Fruit fly (Drosophila melanogaster) whole organism, prepupa: ENCODE measurements around the gene pck.

Source experiments
- Blimp-1 ChIP-seq: fragments of 200-800 bp; sonication (Bioruptor generic); optimal IDR thresholded peaks from 3 replicates; lab custom pipeline; 2017; ENCODE audit warnings: missing biosample characterization, missing genetic modification characterization, mild to moderate bottlenecking, moderate library complexity, missing genetic modification reagents
- CG10631 ChIP-seq: fragments of 200-800 bp; sonication (Bioruptor generic); optimal IDR thresholded peaks from 2 replicates; lab custom pipeline; 2016; ENCODE audit warnings: missing biosample characterization, missing genetic modification characterization
- CG11294 ChIP-seq: fragments of 200-800 bp; sonication (Bioruptor generic); IDR thresholded peaks from 2 replicates; pipeline ENCODE4 v1.3.6; 2022; ENCODE audit warnings: missing biosample characterization, missing genetic modification characterization
- CG15336 ChIP-seq: fragments of 200-800 bp; sonication (Bioruptor generic); IDR thresholded peaks from 2 replicates; pipeline ENCODE4 v1.3.6; 2022; ENCODE audit warnings: missing biosample characterization, missing genetic modification characterization
- CG1621 ChIP-seq: fragments of 200-800 bp; sonication (Bioruptor generic); optimal IDR thresholded peaks from 3 replicates; lab custom pipeline; 2018; ENCODE audit warnings: missing biosample characterization, mild to moderate bottlenecking, missing genetic modification characterization
- CG16779 ChIP-seq: fragments of 200-800 bp; sonication (Bioruptor generic); optimal IDR thresholded peaks from 3 replicates; lab custom pipeline; 2017; ENCODE audit warnings: missing biosample characterization, mild to moderate bottlenecking, missing genetic modification characterization
- CG32006 ChIP-seq: fragments of 200-800 bp; sonication (Bioruptor generic); optimal IDR thresholded peaks from 3 replicates; lab custom pipeline; 2017; ENCODE audit warnings: missing biosample characterization, mild to moderate bottlenecking, missing genetic modification characterization
- CG34406 ChIP-seq: fragments of 200-800 bp; sonication (Bioruptor generic); optimal IDR thresholded peaks from 3 replicates; lab custom pipeline; 2016; ENCODE audit warnings: missing biosample characterization, missing genetic modification characterization
- CG3919 ChIP-seq: fragments of 200-800 bp; sonication (Bioruptor generic); optimal IDR thresholded peaks from 3 replicates; lab custom pipeline; 2016; ENCODE audit warnings: missing biosample characterization, missing genetic modification characterization
- CG4318 ChIP-seq: fragments of 200-800 bp; sonication (Bioruptor generic); optimal IDR thresholded peaks from 3 replicates; lab custom pipeline; 2017; ENCODE audit warnings: missing biosample characterization, mild to moderate bottlenecking, missing genetic modification characterization
- CG6163 ChIP-seq: fragments of 200-800 bp; sonication (Bioruptor generic); IDR thresholded peaks from 3 replicates; pipeline ENCODE4 v1.3.6; 2022; ENCODE audit warnings: missing biosample characterization, missing genetic modification characterization
- CG6792 ChIP-seq: fragments of 200-800 bp; sonication (Bioruptor generic); optimal IDR thresholded peaks from 3 replicates; lab custom pipeline; 2016; ENCODE audit warnings: missing biosample characterization, missing genetic modification characterization
- CG6808 ChIP-seq: fragments of 200-800 bp; sonication (Bioruptor generic); optimal IDR thresholded peaks from 3 replicates; lab custom pipeline; 2017; ENCODE audit warnings: missing biosample characterization, missing genetic modification characterization, mild to moderate bottlenecking, moderate library complexity, missing genetic modification reagents
- CG7368 ChIP-seq: fragments of 200-800 bp; sonication (Bioruptor generic); optimal IDR thresholded peaks from 3 replicates; lab custom pipeline; 2016; ENCODE audit warnings: missing biosample characterization, missing genetic modification characterization
- CG8632 ChIP-seq: fragments of 200-800 bp; sonication (Bioruptor generic); optimal IDR thresholded peaks from 3 replicates; lab custom pipeline; 2016; ENCODE audit warnings: missing biosample characterization, missing genetic modification characterization
- Eip78C ChIP-seq: fragments of 200-800 bp; sonication (Bioruptor generic); peaks from one replicate; lab custom pipeline; 2016; ENCODE audit warnings: missing biosample characterization, missing genetic modification characterization
- Eip93F ChIP-seq: fragments of 200-800 bp; sonication (Bioruptor generic); optimal IDR thresholded peaks from 2 replicates; lab custom pipeline; 2016; ENCODE audit warnings: missing biosample characterization, mild to moderate bottlenecking, missing genetic modification characterization
- Ets21C ChIP-seq: fragments of 200-800 bp; sonication (Bioruptor generic); optimal IDR thresholded peaks from 3 replicates; lab custom pipeline; 2016; ENCODE audit warnings: missing biosample characterization, missing genetic modification characterization
- Ets96B ChIP-seq: fragments of 200-800 bp; optimal IDR thresholded peaks from 2 replicates; lab custom pipeline; 2019; ENCODE audit warnings: missing biosample characterization, mild to moderate bottlenecking, missing genetic modification characterization, moderate library complexity
- Gug ChIP-seq: fragments of 200-800 bp; sonication (Bioruptor generic); IDR thresholded peaks from 2 replicates; pipeline ENCODE4 v1.3.6; 2022; ENCODE audit warnings: missing biosample characterization, missing genetic modification characterization
- Hr39 ChIP-seq: fragments of 200-800 bp; sonication (Bioruptor generic); optimal IDR thresholded peaks from 2 replicates; lab custom pipeline; 2016; ENCODE audit warnings: missing biosample characterization, missing genetic modification characterization
- Hr4 ChIP-seq: fragments of 200-800 bp; sonication (Bioruptor generic); optimal IDR thresholded peaks from 3 replicates; lab custom pipeline; 2016; ENCODE audit warnings: missing biosample characterization, missing genetic modification characterization
- Met ChIP-seq: fragments of 200-800 bp; sonication (Bioruptor generic); optimal IDR thresholded peaks from 3 replicates; lab custom pipeline; 2016; ENCODE audit warnings: missing biosample characterization, missing genetic modification characterization
- OdsH ChIP-seq: fragments of 200-800 bp; sonication (Bioruptor generic); optimal IDR thresholded peaks from 3 replicates; lab custom pipeline; 2016; ENCODE audit warnings: missing biosample characterization, missing genetic modification characterization
- Smox ChIP-seq: fragments of 200-800 bp; sonication (Bioruptor generic); optimal IDR thresholded peaks from 3 replicates; lab custom pipeline; 2016; ENCODE audit warnings: missing biosample characterization, missing genetic modification characterization
- Sox102F ChIP-seq: fragments of 200-800 bp; sonication (Bioruptor generic); optimal IDR thresholded peaks from 2 replicates; lab custom pipeline; 2016; ENCODE audit warnings: missing biosample characterization, mild to moderate bottlenecking, missing genetic modification characterization
- Sox14 ChIP-seq: fragments of 200-800 bp; sonication (Bioruptor generic); optimal IDR thresholded peaks from 3 replicates; lab custom pipeline; 2016; ENCODE audit warnings: missing biosample characterization, missing genetic modification characterization
- Sox15 ChIP-seq: fragments of 200-800 bp; sonication (Bioruptor generic); optimal IDR thresholded peaks from 3 replicates; lab custom pipeline; 2016; ENCODE audit warnings: missing biosample characterization, missing genetic modification characterization
- achi ChIP-seq: fragments of 200-800 bp; sonication (Bioruptor generic); optimal IDR thresholded peaks from 3 replicates; lab custom pipeline; 2016; ENCODE audit warnings: missing biosample characterization, missing genetic modification characterization
- acj6 ChIP-seq: fragments of 200-800 bp; sonication (Bioruptor generic); optimal IDR thresholded peaks from 3 replicates; lab custom pipeline; 2016; ENCODE audit warnings: missing biosample characterization, missing genetic modification characterization
- cyc ChIP-seq: fragments of 200-800 bp; sonication (Bioruptor generic); optimal IDR thresholded peaks from 3 replicates; lab custom pipeline; 2016; ENCODE audit warnings: missing biosample characterization, missing genetic modification characterization
- dsx ChIP-seq: fragments of 200-800 bp; optimal IDR thresholded peaks from 3 replicates; lab custom pipeline; 2019; ENCODE audit warnings: missing biosample characterization, mild to moderate bottlenecking, missing genetic modification characterization, moderate library complexity; ENCODE audit not compliant: poor library complexity, severe bottlenecking
- esn ChIP-seq: fragments of 200-800 bp; sonication (Bioruptor generic); optimal IDR thresholded peaks from 2 replicates; lab custom pipeline; 2016; ENCODE audit warnings: missing biosample characterization, mild to moderate bottlenecking, missing genetic modification characterization, moderate library complexity
- fd59A ChIP-seq: fragments of 200-800 bp; sonication (Bioruptor generic); optimal IDR thresholded peaks from 2 replicates; lab custom pipeline; 2017; ENCODE audit warnings: missing biosample characterization, mild to moderate bottlenecking, missing genetic modification characterization, missing genetic modification reagents
- lz ChIP-seq: fragments of 200-800 bp; sonication (Bioruptor generic); optimal IDR thresholded peaks from 3 replicates; lab custom pipeline; 2016; ENCODE audit warnings: missing biosample characterization, missing genetic modification characterization
- salr ChIP-seq, 2 experiments: fragments of 200-800 bp; sonication (Bioruptor generic); optimal IDR thresholded peaks; 3 replicates each; lab custom pipeline; 2016 to 2018; ENCODE audit warnings: missing biosample characterization in 2 of 2, missing genetic modification characterization in 2 of 2, mild to moderate bottlenecking in 1 of 2
- spab ChIP-seq: fragments of 200-800 bp; sonication (Bioruptor generic); optimal IDR thresholded peaks from 2 replicates; lab custom pipeline; 2017; ENCODE audit warnings: missing biosample characterization, mild to moderate bottlenecking, missing genetic modification characterization, missing genetic modification reagents
- ss ChIP-seq, 2 experiments: fragments of 200-800 bp; sonication (Bioruptor generic); optimal IDR thresholded peaks; 2 replicates in 1 of 2; 3 replicates in 1 of 2; lab custom pipeline; 2017 to 2018; ENCODE audit warnings: mild to moderate bottlenecking in 2 of 2, missing biosample characterization in 2 of 2, missing genetic modification characterization in 2 of 2, moderate library complexity in 1 of 2
- svp ChIP-seq: fragments of 200-800 bp; sonication (Bioruptor generic); peaks from one replicate; lab custom pipeline; 2016; ENCODE audit warnings: missing biosample characterization, missing genetic modification characterization
- vri ChIP-seq: fragments of 200-800 bp; sonication (Bioruptor generic); optimal IDR thresholded peaks from 3 replicates; lab custom pipeline; 2016; ENCODE audit warnings: missing biosample characterization, mild to moderate bottlenecking, missing genetic modification characterization

The pck gene

dm6 chrX:1465707-1466504 is 4.6 kb upstream of the pck start, which contains the start of the genes O-fut2 and CG14777 (continued):
- TF ChIP-seq CG6792 (GFP tag; lab: Kevin White, UChicago), result peak; percentile 54
- peak; percentile 67 for TF ChIP-seq Hr4
- no peak for TF ChIP-seq CG1621
- peak; percentile 60; the same call in 1 of the 2 replicates for TF ChIP-seq Gug
- peak; percentile 58 for TF ChIP-seq Smox (GFP tag; lab: Kevin White, UChicago)
- TF ChIP-seq fd59A (GFP tag; lab: Kevin White, UChicago), result peak; percentile 18
- TF ChIP-seq Met (GFP tag; lab: Kevin White, UChicago), result no peak
- TF ChIP-seq ss (GFP tag; optimal IDR thresholded peaks at IDR 0.05; lab: Kevin White, UChicago), result peak in 1 of 2 experiments; percentile 30
- TF ChIP-seq CG6163 (GFP tag; lab: Robert Waterston, UW), result peak; percentile 69
- peak; percentile 13 for TF ChIP-seq Ets96B (tag; lab: Kevin White, UChicago)
- TF ChIP-seq Sox14 (GFP tag; lab: Kevin White, UChicago), result peak; percentile 78
- TF ChIP-seq salr (GFP tag; optimal IDR thresholded peaks at IDR 0.05; lab: Kevin White, UChicago), result no peak
- TF ChIP-seq Hr39 (GFP tag; lab: Kevin White, UChicago), result peak; percentile 72
- peak; percentile 84 for TF ChIP-seq svp (GFP tag; lab: Kevin White, UChicago)
- TF ChIP-seq cyc, result peak; percentile 47
- peak; percentile 53 for TF ChIP-seq CG3919 (GFP tag; lab: Kevin White, UChicago)
- TF ChIP-seq Sox102F (GFP tag; lab: Kevin White, UChicago), result peak; percentile 63

DNA sequence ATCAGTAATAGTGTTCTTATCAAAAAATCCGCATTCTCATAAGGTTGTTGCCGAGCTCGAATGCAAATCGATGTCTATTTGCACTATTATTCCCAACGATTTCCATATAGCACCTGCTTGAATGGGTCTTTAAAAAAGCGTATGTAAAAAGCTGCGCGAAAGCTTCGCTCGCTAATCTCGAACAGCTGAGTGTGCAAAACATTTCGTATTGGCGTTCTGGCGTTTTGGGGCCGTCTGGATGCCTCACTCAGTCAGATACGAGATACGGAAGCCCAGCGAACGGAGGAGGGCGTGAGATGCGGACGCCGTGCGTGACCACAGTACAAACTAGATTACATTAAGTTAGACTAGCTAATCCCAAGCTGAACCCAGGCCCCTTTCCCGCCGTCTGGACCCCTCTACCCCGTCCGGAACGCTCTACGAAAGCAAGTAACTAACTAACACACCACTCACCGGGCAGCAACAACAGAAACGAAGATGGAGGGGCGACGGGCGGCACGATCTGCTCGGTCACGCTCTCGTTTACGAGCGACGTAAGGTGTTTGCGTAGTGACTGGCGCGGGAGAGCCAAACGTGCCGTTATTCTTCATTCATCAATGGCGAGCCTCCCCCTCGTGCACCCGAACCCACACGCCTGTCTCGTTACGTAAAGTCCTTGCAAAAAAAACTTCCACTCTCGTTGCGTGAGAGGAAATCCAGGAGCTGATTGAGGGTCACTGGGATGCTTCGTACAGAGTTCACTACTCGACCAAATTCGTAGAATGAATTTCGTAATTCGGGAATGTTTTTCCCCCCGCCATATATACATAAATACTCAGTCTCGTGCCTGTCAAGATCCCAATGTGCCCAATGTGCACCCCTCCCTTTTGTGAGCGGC is 3.7 kb upstream of the pck start:
- peak in 1 of 2 experiments; percentile 16 for TF ChIP-seq ss (GFP tag; optimal IDR thresholded peaks at IDR 0.05; lab: Kevin White, UChicago)
- 0 out of 2 replicates have a peak, but pooled peaks have one; percentile 1 for TF ChIP-seq CG11294
- no peak for TF ChIP-seq CG32006 (GFP tag; lab: Kevin White, UChicago)
- peak; percentile 0 for TF ChIP-seq Met (GFP tag; lab: Kevin White, UChicago)
- TF ChIP-seq Hr39 (GFP tag; lab: Kevin White, UChicago), result no peak
- TF ChIP-seq CG16779 (tag; lab: Kevin White, UChicago), result peak; percentile 34
- TF ChIP-seq, all 60 proteins: peak for 4

dm6 chrX:1467382-1467592 is 3.2 kb upstream of the pck start, which contains the start of gene CG14778:
Gene CG14778, plus strand, starts transcription at chrX:1467493.
- TF ChIP-seq Ets21C (GFP tag; lab: Kevin White, UChicago) (no peak), achi (GFP tag; lab: Kevin White, UChicago) (no peak), Eip78C (no peak), CG6792 (GFP tag; lab: Kevin White, UChicago) (no peak), CG7368 (GFP tag; lab: Kevin White, UChicago) (no peak), CG15336 (GFP tag; lab: Robert Waterston, UW) (no peak), acj6 (no peak), OdsH (no peak), esn (no peak)

- TF ChIP-seq Eip93F (GFP tag; lab: Kevin White, UChicago), result no peak
- TF ChIP-seq CG32006 (GFP tag; lab: Kevin White, UChicago), result no peak
Measured at dm6 chrX:1469717-1470116, 749 bp upstream of the pck start, which contains the start of gene CG32808. Gene CG32808, minus strand, starts transcription at chrX:1469817.

dm6 chrX:1472222-1472621 is 1.8 kb downstream of the pck start, which contains the start of gene CG14780:
Gene CG14780, plus strand, starts transcription at chrX:1472522.
- TF ChIP-seq Blimp-1 (no peak), CG8632 (no peak), CG4318 (no peak), esn (no peak), CG10631 (GFP tag; lab: Kevin White, UChicago) (no peak), CG1621 (no peak), acj6 (no peak), spab (GFP tag; lab: Kevin White, UChicago) (no peak), Hr39 (GFP tag; lab: Kevin White, UChicago) (no peak), CG3919 (GFP tag; lab: Kevin White, UChicago) (no peak), CG6808 (GFP tag; lab: Kevin White, UChicago) (no peak), Sox15 (no peak), Gug (no peak), dsx (no peak), CG34406 (GFP tag; lab: Kevin White, UChicago) (no peak), lz (no peak), vri (GFP tag; lab: Kevin White, UChicago) (no peak)
